Worm (Caenorhabditis elegans): ENCODE measurements around the gene Y55F3BR.6.

Gene Y55F3BR.6

DNA sequence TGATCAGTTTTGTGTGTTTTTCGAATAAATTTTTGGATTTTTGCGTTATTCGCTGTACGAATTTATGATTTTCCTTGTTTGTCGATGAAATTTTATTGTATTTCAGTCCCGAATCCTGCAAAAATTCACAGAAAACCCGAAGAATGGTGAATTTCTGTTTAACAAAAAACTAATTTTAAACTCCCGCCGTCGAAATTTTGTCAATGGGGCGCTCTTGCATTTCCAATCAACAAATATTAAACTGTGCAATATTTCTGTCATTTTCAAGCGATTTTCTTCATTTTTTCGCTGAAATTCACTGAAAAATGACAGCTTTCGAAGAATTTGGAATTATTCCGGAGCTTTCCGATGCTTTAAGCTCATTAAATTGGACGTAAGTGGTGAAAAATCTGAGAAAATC, 32.8 kb upstream of the Y55F3BR.6 start, which contains the start of gene Y55F3BR.1:
Y55F3BR.1 (plus strand) TSS at position 115 of the 400 bp plus-strand sequence.
- TF ChIP-seq ztf-11 (tag; optimal IDR thresholded peaks at IDR 0.05) (no peak), nhr-47 (tag; optimal IDR thresholded peaks at IDR 0.05) (peak; percentile 76), zag-1 (tag; optimal IDR thresholded peaks at IDR 0.05) (no peak), fkh-8 (tag; optimal IDR thresholded peaks at IDR 0.05) (peak; percentile 43), zip-4 (GFP tag; optimal IDR thresholded peaks at IDR 0.05) (no peak), nhr-237 (tag; optimal IDR thresholded peaks at IDR 0.05) (no peak), grh-1 (GFP tag; IDR thresholded peaks at IDR 0.05) (no peak; the same call in 1 of the 2 replicates), vab-15 (tag; optimal IDR thresholded peaks at IDR 0.05) (no peak), ceh-63 (GFP tag; optimal IDR thresholded peaks at IDR 0.05) (no peak), ets-5 (GFP tag; IDR thresholded peaks at IDR 0.05) (no peak), sptf-1 (tag; optimal IDR thresholded peaks at IDR 0.05) (no peak), rnt-1 (tag; optimal IDR thresholded peaks at IDR 0.05) (peak; percentile 79), ama-1 (optimal IDR thresholded peaks at IDR 0.05) (no peak), nhr-20 (tag; optimal IDR thresholded peaks at IDR 0.05) (peak; percentile 24), nhr-84 (tag; optimal IDR thresholded peaks at IDR 0.05) (no peak), ceh-90 (tag; optimal IDR thresholded peaks at IDR 0.05) (no peak), unc-98 (GFP tag; IDR thresholded peaks at IDR 0.05) (no peak), hlh-17 (GFP tag; optimal IDR thresholded peaks at IDR 0.05; ENCODE audit: borderline replicate concordance) (no peak), fkh-4 (tag; optimal IDR thresholded peaks at IDR 0.05; ENCODE audit: borderline replicate concordance) (peak; percentile 22), unc-62 (GFP tag; optimal IDR thresholded peaks at IDR 0.05) (no peak), sup-37 (GFP tag; optimal IDR thresholded peaks at IDR 0.05) (no peak), mef-2 (tag; optimal IDR thresholded peaks at IDR 0.05) (no peak), nhr-12 (tag; optimal IDR thresholded peaks at IDR 0.05) (no peak), nhr-77 (tag; optimal IDR thresholded peaks at IDR 0.05) (peak; percentile 33), pag-3 (tag; optimal IDR thresholded peaks at IDR 0.05; ENCODE audit: borderline replicate concordance, insufficient read depth) (no peak), nhr-11 (tag; optimal IDR thresholded peaks at IDR 0.05) (no peak), egl-13 (tag; optimal IDR thresholded peaks at IDR 0.05) (no peak), skn-1 (tag; optimal IDR thresholded peaks at IDR 0.05) (peak; percentile 40), mep-1 (tag; optimal IDR thresholded peaks at IDR 0.05) (peak; percentile 75), ces-1 (GFP tag; optimal IDR thresholded peaks at IDR 0.05) (no peak), unc-86 (tag; optimal IDR thresholded peaks at IDR 0.05) (no peak), lin-39 (tag; optimal IDR thresholded peaks at IDR 0.05) (peak; percentile 51), F16B12.6 (tag; optimal IDR thresholded peaks at IDR 0.05) (peak; percentile 34), nhr-85 (tag) (peak; percentile 75), isw-1 (GFP tag; IDR thresholded peaks at IDR 0.05) (peak; percentile 44; the same call in 1 of the 2 replicates), pqm-1 (tag; optimal IDR thresholded peaks at IDR 0.05) (no peak), efl-3 (GFP tag; optimal IDR thresholded peaks at IDR 0.05) (no peak), C34B4.2 (tag; optimal IDR thresholded peaks at IDR 0.05) (no peak), snpc-4 (tag; optimal IDR thresholded peaks at IDR 0.05) (peak; percentile 77), nhr-28 (tag; optimal IDR thresholded peaks at IDR 0.05) (no peak), elt-3 (tag; optimal IDR thresholded peaks at IDR 0.05) (peak in 1 of 6 experiments; percentile 22), nhr-76 (tag; optimal IDR thresholded peaks at IDR 0.05) (no peak), ztf-4 (tag; optimal IDR thresholded peaks at IDR 0.05) (no peak), lin-35 (GFP tag; optimal IDR thresholded peaks at IDR 0.05) (peak; percentile 98 to 99), hlh-4 (tag; optimal IDR thresholded peaks at IDR 0.05) (no peak), pax-3 (tag; optimal IDR thresholded peaks at IDR 0.05) (peak; percentile 17), lin-13 (GFP tag; optimal IDR thresholded peaks at IDR 0.05) (peak; percentile 75), ceh-88 (GFP tag; IDR thresholded peaks at IDR 0.05) (no peak), lin-15B (tag; optimal IDR thresholded peaks at IDR 0.05) (peak; percentile 77), lsy-2 (tag; optimal IDR thresholded peaks at IDR 0.05) (peak; percentile 77 to 85), fos-1 (tag; optimal IDR thresholded peaks at IDR 0.05) (peak; percentile 63), swsn-7 (tag; optimal IDR thresholded peaks at IDR 0.05) (peak; percentile 53), alr-1 (tag; optimal IDR thresholded peaks at IDR 0.05; ENCODE audit: borderline replicate concordance) (no peak), lir-3 (tag; optimal IDR thresholded peaks at IDR 0.05; ENCODE audit: poor library complexity) (no peak)

All from whole organism, L1 larva.